Fruit fly (Drosophila melanogaster) S2 (cell line): Measurements from ENCODE around the gene Cdc16.

Experiments used
- CG8478 ChIP-seq: fragments of >200 bp; optimal IDR thresholded peaks from 2 replicates; lab custom pipeline; 2018
- CTCF ChIP-seq, 2 experiments: fragments of >200 bp; optimal IDR thresholded peaks; 2 replicates each; lab custom pipeline; 2018

The Cdc16 gene

dm6 chr3R:23280806-23281257, at the start of gene Cdc16, which contains the start of gene orb:
Gene Cdc16 (plus strand): TSS chr3R:23281201.
Gene orb (minus strand): TSS chr3R:23280856.
- no peak for TF ChIP-seq CTCF (optimal IDR thresholded peaks at IDR 0.05; lab: Kevin White, UChicago)
- no peak for TF ChIP-seq CG8478 (lab: Kevin White, UChicago)

- no peak for TF ChIP-seq CTCF (optimal IDR thresholded peaks at IDR 0.05; lab: Kevin White, UChicago)
- TF ChIP-seq CG8478 (lab: Kevin White, UChicago) = no peak
Observed at dm6 chr3R:23239051-23239450, 42.0 kb upstream of the Cdc16 start.

- TF ChIP-seq CG8478 (lab: Kevin White, UChicago) = no peak
- no peak for TF ChIP-seq CTCF (optimal IDR thresholded peaks at IDR 0.05; lab: Kevin White, UChicago)
Observed at dm6 chr3R:23239934-23240632, 40.9 kb upstream of the Cdc16 start.

- TF ChIP-seq CTCF (optimal IDR thresholded peaks at IDR 0.05; lab: Kevin White, UChicago) = no peak
- no peak for TF ChIP-seq CG8478 (lab: Kevin White, UChicago)
Observed at dm6 chr3R:23248853-23249573, 32.0 kb upstream of the Cdc16 start, which contains the start of gene CG4467. Gene CG4467 (minus strand): TSS chr3R:23248903.

- TF ChIP-seq CTCF (optimal IDR thresholded peaks at IDR 0.05; lab: Kevin White, UChicago) = no peak
Observed at dm6 chr3R:23251256-23251655, 29.7 kb upstream of the Cdc16 start, which contains the start of the genes Rad60 and EloA. Gene Rad60 (minus strand): TSS chr3R:23251477. Gene EloA (plus strand): TSS chr3R:23251563.

dm6 chr3R:23257986-23258427, 23.0 kb upstream of the Cdc16 start, which contains the start of the genes wda and Pex11c:
Gene wda (minus strand): TSS chr3R:23258087.
Gene Pex11c (plus strand): TSS chr3R:23258365.
- TF ChIP-seq CG8478 (lab: Kevin White, UChicago) (no peak), CTCF (optimal IDR thresholded peaks at IDR 0.05; lab: Kevin White, UChicago) (no peak)

- no peak for TF ChIP-seq CG8478 (lab: Kevin White, UChicago)
- no peak for TF ChIP-seq CTCF (optimal IDR thresholded peaks at IDR 0.05; lab: Kevin White, UChicago)
Observed at dm6 chr3R:23258524-23258923, 22.5 kb upstream of the Cdc16 start.

- TF ChIP-seq CG8478 (lab: Kevin White, UChicago) = no peak
- TF ChIP-seq CTCF (optimal IDR thresholded peaks at IDR 0.05; lab: Kevin White, UChicago) = no peak
Observed at dm6 chr3R:23260569-23260968, 20.4 kb upstream of the Cdc16 start.

dm6 chr3R:23278704-23279379, 2.2 kb upstream of the Cdc16 start:
- no peak for TF ChIP-seq CTCF (optimal IDR thresholded peaks at IDR 0.05; lab: Kevin White, UChicago)
- no peak for TF ChIP-seq CG8478 (lab: Kevin White, UChicago)

dm6 chr3R:23279834-23280233, 1.2 kb upstream of the Cdc16 start:
- TF ChIP-seq CTCF (optimal IDR thresholded peaks at IDR 0.05; lab: Kevin White, UChicago) (no peak), CG8478 (lab: Kevin White, UChicago) (no peak)

dm6 chr3R:23283702-23284101, 2.7 kb downstream of the Cdc16 start, which contains the start of gene CG6763:
Gene CG6763 (plus strand): TSS chr3R:23284002.
- TF ChIP-seq CTCF (optimal IDR thresholded peaks at IDR 0.05; lab: Kevin White, UChicago) (no peak), CG8478 (lab: Kevin White, UChicago) (no peak)

dm6 chr3R:23284256-23284655, 3.3 kb downstream of the Cdc16 start:
- no peak for TF ChIP-seq CTCF (optimal IDR thresholded peaks at IDR 0.05; lab: Kevin White, UChicago)
- no peak for TF ChIP-seq CG8478 (lab: Kevin White, UChicago)

dm6 chr3R:23287951-23288350, 7.0 kb downstream of the Cdc16 start, which contains the start of gene wam:
Gene wam (minus strand): TSS chr3R:23288051.
- TF ChIP-seq CG8478 (lab: Kevin White, UChicago) (no peak), CTCF (optimal IDR thresholded peaks at IDR 0.05; lab: Kevin White, UChicago) (no peak)

- TF ChIP-seq CG8478 (lab: Kevin White, UChicago) (no peak), CTCF (optimal IDR thresholded peaks at IDR 0.05; lab: Kevin White, UChicago) (no peak)
Observed at dm6 chr3R:23290089-23290488, 9.1 kb downstream of the Cdc16 start, which contains the start of gene bb8. Gene bb8 (minus strand): TSS chr3R:23290189.
